Worm (Caenorhabditis elegans) whole organism, L3 larva: Measurements from ENCODE around the gene C09H10.9.

Experiments
- ZK546.5 ChIP-seq: sonication (generic microtip); optimal IDR thresholded peaks from 2 replicates; lab custom pipeline; 2017; ENCODE audit warnings: missing biosample characterization, missing genetic modification characterization
- aly-2 ChIP-seq: fragments of 150-350 bp; optimal IDR thresholded peaks from 2 replicates; lab custom pipeline; 2014; ENCODE audit warnings: missing biosample characterization, missing genetic modification characterization
- ama-1 ChIP-seq: fragments of 150-350 bp; optimal IDR thresholded peaks from 2 replicates; lab custom pipeline; 2018
- ceh-16 ChIP-seq: sonication (generic microtip); optimal IDR thresholded peaks from 2 replicates; lab custom pipeline; 2017; ENCODE audit warnings: missing biosample characterization, missing genetic modification characterization
- ceh-28 ChIP-seq: fragments of 150-350 bp; optimal IDR thresholded peaks from 2 replicates; lab custom pipeline; 2014; ENCODE audit warnings: missing biosample characterization, missing genetic modification reagents, missing genetic modification characterization
- ceh-82 ChIP-seq: fragments of 150-350 bp; optimal IDR thresholded peaks from 2 replicates; lab custom pipeline; 2014; ENCODE audit warnings: missing biosample characterization, missing genetic modification characterization
- ceh-9 ChIP-seq: sonication (generic microtip); optimal IDR thresholded peaks from 2 replicates; lab custom pipeline; 2018; ENCODE audit warnings: missing biosample characterization, missing genetic modification characterization
- daf-12 ChIP-seq: fragments of 150-350 bp; optimal IDR thresholded peaks from 2 replicates; lab custom pipeline; 2014; ENCODE audit warnings: missing biosample characterization, missing genetic modification reagents, missing genetic modification characterization
- egl-27 ChIP-seq: sonication (generic microtip); optimal IDR thresholded peaks from 4 replicates; lab custom pipeline; 2017; ENCODE audit warnings: missing biosample characterization, missing genetic modification reagents, missing genetic modification characterization
- egl-5 ChIP-seq: fragments of 150-350 bp; optimal IDR thresholded peaks from 2 replicates; lab custom pipeline; 2017; ENCODE audit warnings: missing biosample characterization, missing genetic modification reagents, missing genetic modification characterization, inconsistent platforms
- elt-2 ChIP-seq: sonication (generic microtip); optimal IDR thresholded peaks from 2 replicates; lab custom pipeline; 2016; ENCODE audit warnings: missing genetic modification reagents, mild to moderate bottlenecking, missing genetic modification characterization, missing compliant biosample characterization
- eor-1 ChIP-seq, 2 experiments: fragments of 150-350 bp; optimal IDR thresholded peaks; 2 replicates each; lab custom pipeline; 2014 to 2018; ENCODE audit warnings: missing biosample characterization in 2 of 2, missing genetic modification characterization in 2 of 2
- hmg-11 ChIP-seq: sonication (generic microtip); optimal IDR thresholded peaks from 2 replicates; lab custom pipeline; 2016; ENCODE audit warnings: missing genetic modification characterization, missing compliant biosample characterization
- jun-1 ChIP-seq: fragments of 150-350 bp; optimal IDR thresholded peaks from 2 replicates; lab custom pipeline; 2014; ENCODE audit warnings: missing biosample characterization, missing genetic modification reagents, missing genetic modification characterization
- lin-15B ChIP-seq: fragments of 150-350 bp; optimal IDR thresholded peaks from 2 replicates; lab custom pipeline; 2014; ENCODE audit warnings: missing biosample characterization, missing genetic modification characterization
- lin-39 ChIP-seq: fragments of 150-350 bp; optimal IDR thresholded peaks from 2 replicates; lab custom pipeline; 2018; ENCODE audit warnings: missing biosample characterization, missing genetic modification reagents, missing genetic modification characterization
- lsy-12 ChIP-seq: sonication (generic microtip); optimal IDR thresholded peaks from 2 replicates; lab custom pipeline; 2016; ENCODE audit warnings: mild to moderate bottlenecking, missing genetic modification characterization, missing compliant biosample characterization
- mdl-1 ChIP-seq: fragments of 150-350 bp; optimal IDR thresholded peaks from 2 replicates; lab custom pipeline; 2014; ENCODE audit warnings: missing biosample characterization, missing genetic modification characterization
- mml-1 ChIP-seq: fragments of 150-350 bp; sonication (generic microtip); optimal IDR thresholded peaks from 3 replicates; lab custom pipeline; 2014; ENCODE audit warnings: missing biosample characterization, missing genetic modification characterization
- nfya-1 ChIP-seq: sonication (generic microtip); optimal IDR thresholded peaks from 2 replicates; lab custom pipeline; 2017; ENCODE audit warnings: missing genetic modification characterization, mild to moderate bottlenecking, missing compliant biosample characterization, antibody characterized with exemption, moderate library complexity; ENCODE audit not compliant: insufficient read depth
- nhr-11 ChIP-seq: fragments of 150-350 bp; optimal IDR thresholded peaks from 2 replicates; lab custom pipeline; 2014; ENCODE audit warnings: missing biosample characterization, missing genetic modification characterization
- nhr-12 ChIP-seq: fragments of 150-350 bp; optimal IDR thresholded peaks from 2 replicates; lab custom pipeline; 2014; ENCODE audit warnings: missing biosample characterization, missing genetic modification characterization
- nhr-23 ChIP-seq: fragments of 150-350 bp; optimal IDR thresholded peaks from 2 replicates; lab custom pipeline; 2014; ENCODE audit warnings: missing biosample characterization, missing genetic modification reagents, missing genetic modification characterization
- nhr-67 ChIP-seq: fragments of 150-350 bp; optimal IDR thresholded peaks from 2 replicates; lab custom pipeline; 2014; ENCODE audit warnings: missing biosample characterization, missing genetic modification characterization
- nhr-76 ChIP-seq: fragments of 150-350 bp; sonication (generic microtip); optimal IDR thresholded peaks from 5 replicates; lab custom pipeline; 2014; ENCODE audit warnings: missing biosample characterization, missing genetic modification characterization
- nhr-77 ChIP-seq: fragments of 150-350 bp; optimal IDR thresholded peaks from 2 replicates; lab custom pipeline; 2014; ENCODE audit warnings: missing biosample characterization, missing genetic modification characterization
- pha-4 ChIP-seq: fragments of 150-350 bp; optimal IDR thresholded peaks from 2 replicates; lab custom pipeline; 2014; ENCODE audit warnings: missing biosample characterization, missing genetic modification reagents, missing genetic modification characterization
- pqm-1 ChIP-seq: fragments of 150-350 bp; optimal IDR thresholded peaks from 2 replicates; lab custom pipeline; 2017; ENCODE audit warnings: missing biosample characterization, missing genetic modification characterization, inconsistent platforms
- skn-1 ChIP-seq: fragments of 150-350 bp; optimal IDR thresholded peaks from 2 replicates; lab custom pipeline; 2014; ENCODE audit warnings: missing biosample characterization, missing genetic modification characterization
- snpc-4 ChIP-seq: fragments of 150-350 bp; optimal IDR thresholded peaks from 2 replicates; lab custom pipeline; 2014; ENCODE audit warnings: missing biosample characterization, missing genetic modification characterization
- tbx-2 ChIP-seq: sonication (generic microtip); optimal IDR thresholded peaks from 2 replicates; lab custom pipeline; 2016; ENCODE audit warnings: mild to moderate bottlenecking, missing genetic modification characterization, missing compliant biosample characterization
- zag-1 ChIP-seq: fragments of 150-350 bp; optimal IDR thresholded peaks from 2 replicates; lab custom pipeline; 2014; ENCODE audit warnings: missing biosample characterization, missing genetic modification characterization
- ztf-4 ChIP-seq: fragments of 150-350 bp; optimal IDR thresholded peaks from 2 replicates; lab custom pipeline; 2014; ENCODE audit warnings: missing biosample characterization, missing genetic modification characterization

The C09H10.9 gene

ce11 chrII:11126312-11127000 is 22.2 kb downstream of the C09H10.9 start, which contains the start of the genes rps-9 and lsm-1 (continued):
- TF ChIP-seq ama-1 (lab: Kevin White, UChicago) (no peak), nhr-12 (tag; lab: Kevin White, UChicago) (no peak), daf-12 (tag; lab: Kevin White, UChicago) (no peak), mml-1 (no peak), eor-1 (tag; optimal IDR thresholded peaks at IDR 0.05; lab: Kevin White, UChicago) (no peak)
- TF ChIP-seq, all 47 proteins: peak for 12

ce11 chrII:11127364-11127763 is 23.1 kb downstream of the C09H10.9 start, which contains the start of gene F40F8.1:
Gene F40F8.1, plus strand, starts transcription at chrII:11127664.
- TF ChIP-seq ama-1 (lab: Kevin White, UChicago) (no peak), ceh-16 (no peak), nhr-76 (tag; lab: Kevin White, UChicago) (no peak)

ce11 chrII:11128989-11129388 is 24.7 kb downstream of the C09H10.9 start, which contains the start of gene F40F8.3:
Gene F40F8.3, plus strand, starts transcription at chrII:11129289.
- TF ChIP-seq egl-27 (tag; lab: Kevin White, UChicago), result no peak
- no peak for TF ChIP-seq ZK546.5 (tag; lab: Kevin White, UChicago)
- TF ChIP-seq zag-1, result no peak
- no peak for TF ChIP-seq nhr-11 (tag; lab: Kevin White, UChicago)

- TF ChIP-seq lin-15B (tag; lab: Kevin White, UChicago) (no peak), aly-2 (tag; lab: Kevin White, UChicago) (no peak), egl-5 (tag; lab: Kevin White, UChicago) (no peak), skn-1 (tag; lab: Kevin White, UChicago) (no peak), nhr-77 (no peak), ceh-28 (tag; lab: Kevin White, UChicago) (no peak)
Observed at ce11 chrII:11129517-11129916, 25.3 kb downstream of the C09H10.9 start, which contains the start of gene F40F8.12. Gene F40F8.12, plus strand, starts transcription at chrII:11129817.

- peak; percentile 53 for TF ChIP-seq nhr-23 (tag; lab: Kevin White, UChicago)
- TF ChIP-seq ZK546.5 (tag; lab: Kevin White, UChicago), result no peak
- TF ChIP-seq snpc-4 (tag; lab: Kevin White, UChicago), result peak; percentile 8
- no peak for TF ChIP-seq ztf-4 (tag; lab: Kevin White, UChicago)
- peak; percentile 31 for TF ChIP-seq pha-4 (tag; lab: Kevin White, UChicago)
- TF ChIP-seq aly-2 (tag; lab: Kevin White, UChicago), result no peak
- peak; percentile 47 for TF ChIP-seq lin-15B (tag; lab: Kevin White, UChicago)
- TF ChIP-seq jun-1 (tag; lab: Kevin White, UChicago), result no peak
- TF ChIP-seq nhr-67, result no peak
- no peak for TF ChIP-seq zag-1
- no peak for TF ChIP-seq ceh-9 (tag; lab: Kevin White, UChicago)
- TF ChIP-seq ama-1 (lab: Kevin White, UChicago), result no peak
- no peak for TF ChIP-seq nhr-11 (tag; lab: Kevin White, UChicago)
- TF ChIP-seq hmg-11 (tag; lab: Kevin White, UChicago), result peak; percentile 15
- TF ChIP-seq tbx-2 (tag; lab: Kevin White, UChicago), result no peak
- TF ChIP-seq egl-27 (tag; lab: Kevin White, UChicago), result no peak
- TF ChIP-seq elt-2 (tag; lab: Kevin White, UChicago), result peak; percentile 18
- no peak for TF ChIP-seq lin-39
- no peak for TF ChIP-seq ceh-82 (tag; lab: Kevin White, UChicago)
- no peak for TF ChIP-seq lsy-12 (tag; lab: Kevin White, UChicago)
- TF ChIP-seq nfya-1 (tag; lab: Kevin White, UChicago), result peak; percentile 54
- no peak for TF ChIP-seq mdl-1 (tag; lab: Kevin White, UChicago)
- TF ChIP-seq pqm-1 (tag; lab: Kevin White, UChicago), result no peak
- TF ChIP-seq, all 47 proteins: peak for 7
Observed at ce11 chrII:11132542-11132941, 28.3 kb downstream of the C09H10.9 start, which contains the start of gene F40F8.11. Gene F40F8.11, minus strand, starts transcription at chrII:11132590.
